Worm (Caenorhabditis elegans) whole organism, dauer: ENCODE data around the gene F11A5.13.

ENCODE experiments used
- unc-62 ChIP-seq: sonication (generic microtip); optimal IDR thresholded peaks from 2 replicates; lab custom pipeline; 2017; ENCODE audit warnings: missing biosample characterization, missing genetic modification reagents, missing genetic modification characterization

The F11A5.13 gene

ce11 chrV:16229896-16230295 lies 3.4 kb upstream of the F11A5.13 start, which contains the start of the genes F21H7.2 and F21H7.12:
TSS of gene F21H7.2 (minus strand) at chrV:16229996.
TSS of gene F21H7.12 (plus strand) at chrV:16230165.
- no peak for TF ChIP-seq unc-62 (GFP tag; lab: Kevin White, UChicago)

- TF ChIP-seq unc-62 (GFP tag; lab: Kevin White, UChicago): no peak
Observed at ce11 chrV:16229439-16229838, 3.0 kb upstream of the F11A5.13 start.

- no peak for TF ChIP-seq unc-62 (GFP tag; lab: Kevin White, UChicago)
Observed at ce11 chrV:16225524-16226116, 861 bp downstream of the F11A5.13 start.

ce11 chrV:16224027-16224426 lies 2.5 kb downstream of the F11A5.13 start, which contains the start of gene stdh-2:
TSS of gene stdh-2 (plus strand) at chrV:16224327.
- TF ChIP-seq unc-62 (GFP tag; lab: Kevin White, UChicago): no peak

ce11 chrV:16220020-16220419 lies 6.5 kb downstream of the F11A5.13 start:
- TF ChIP-seq unc-62 (GFP tag; lab: Kevin White, UChicago): no peak

ce11 chrV:16218972-16219757 lies 7.3 kb downstream of the F11A5.13 start, which contains the start of gene glc-1:
TSS of gene glc-1 (plus strand) at chrV:16219634.
- TF ChIP-seq unc-62 (GFP tag; lab: Kevin White, UChicago): no peak

ce11 chrV:16218522-16218921 lies 8.0 kb downstream of the F11A5.13 start, which contains the start of gene F11A5.15:
TSS of gene F11A5.15 (minus strand) at chrV:16218622.
- TF ChIP-seq unc-62 (GFP tag; lab: Kevin White, UChicago): no peak

ce11 chrV:16214505-16214904 lies 12.0 kb downstream of the F11A5.13 start, which contains the start of gene F11A5.9:
TSS of gene F11A5.9 (plus strand) at chrV:16214890.
- no peak for TF ChIP-seq unc-62 (GFP tag; lab: Kevin White, UChicago)

ce11 chrV:16213323-16213722 lies 13.2 kb downstream of the F11A5.13 start:
- TF ChIP-seq unc-62 (GFP tag; lab: Kevin White, UChicago): no peak

- no peak for TF ChIP-seq unc-62 (GFP tag; lab: Kevin White, UChicago)
Observed at ce11 chrV:16211713-16212112, 14.8 kb downstream of the F11A5.13 start.

- no peak for TF ChIP-seq unc-62 (GFP tag; lab: Kevin White, UChicago)
Observed at ce11 chrV:16210257-16211002, 16.1 kb downstream of the F11A5.13 start, which contains the start of gene F11A5.16. TSS of gene F11A5.16 (plus strand) at chrV:16210952.

ce11 chrV:16209837-16210236 lies 16.6 kb downstream of the F11A5.13 start, which contains the start of gene oac-15:
TSS of gene oac-15 (minus strand) at chrV:16209937.
- TF ChIP-seq unc-62 (GFP tag; lab: Kevin White, UChicago): no peak

- TF ChIP-seq unc-62 (GFP tag; lab: Kevin White, UChicago): no peak
Observed at ce11 chrV:16204888-16205287, 21.6 kb downstream of the F11A5.13 start, which contains the start of gene irld-26. TSS of gene irld-26 (plus strand) at chrV:16205188.

ce11 chrV:16202618-16203017 lies 23.9 kb downstream of the F11A5.13 start, which contains the start of gene F11A5.18:
TSS of gene F11A5.18 (plus strand) at chrV:16202918.
- TF ChIP-seq unc-62 (GFP tag; lab: Kevin White, UChicago): no peak

- no peak for TF ChIP-seq unc-62 (GFP tag; lab: Kevin White, UChicago)
Observed at ce11 chrV:16201730-16202129, 24.8 kb downstream of the F11A5.13 start, which contains the start of gene F11A5.17. TSS of gene F11A5.17 (plus strand) at chrV:16202030.
